Fruit fly (Drosophila melanogaster) S2 (cell line): Measurements from ENCODE around the gene CG3339.

Experiments
- CG8478 ChIP-seq: fragments of >200 bp; optimal IDR thresholded peaks from 2 replicates; lab custom pipeline; 2018
- CTCF ChIP-seq, 2 experiments: fragments of >200 bp; optimal IDR thresholded peaks; 2 replicates each; lab custom pipeline; 2018

dm6 chr3R:27292159-27292880 lies 29.8 kb downstream of the CG3339 start, which contains the start of gene CG3348:
- no peak for TF ChIP-seq CG8478 (lab: Kevin White, UChicago)
- no peak for TF ChIP-seq CTCF (optimal IDR thresholded peaks at IDR 0.05; lab: Kevin White, UChicago)
